Worm (Caenorhabditis elegans): ENCODE data around the gene Y116A8C.37.

The Y116A8C.37 gene

DNA sequence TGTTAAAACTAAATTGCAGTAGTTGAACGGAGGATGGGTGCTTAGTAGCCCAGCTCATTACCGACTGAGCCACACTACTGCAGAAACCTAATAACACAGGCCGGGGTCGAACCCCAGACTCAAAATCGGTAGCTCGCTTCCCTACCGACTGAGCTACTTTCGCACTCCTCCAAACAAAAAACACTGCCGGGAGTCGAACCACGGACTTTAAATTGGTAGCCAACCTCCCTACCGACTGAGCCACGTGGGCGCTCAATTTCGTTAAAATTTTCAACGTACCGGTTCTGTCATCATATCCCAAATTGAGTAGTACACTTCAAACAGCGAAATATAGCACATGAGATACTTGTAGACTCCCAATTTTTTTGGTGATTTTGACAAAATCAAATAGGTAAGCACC, 19.5 kb upstream of the Y116A8C.37 start:
- TF ChIP-seq ahr-1 (tag; optimal IDR thresholded peaks at IDR 0.05), result no peak
- TF ChIP-seq ceh-24 (tag; optimal IDR thresholded peaks at IDR 0.05), result no peak
- no peak for TF ChIP-seq T23F11.4 (GFP tag; optimal IDR thresholded peaks at IDR 0.05)
- no peak for TF ChIP-seq pha-2 (tag; optimal IDR thresholded peaks at IDR 0.05)
- no peak for TF ChIP-seq elt-4 (tag; optimal IDR thresholded peaks at IDR 0.05)
- TF ChIP-seq fax-1 (tag; optimal IDR thresholded peaks at IDR 0.05), result no peak
- TF ChIP-seq F13H6.1 (tag; optimal IDR thresholded peaks at IDR 0.05), result no peak
- no peak for TF ChIP-seq ceh-31 (tag; optimal IDR thresholded peaks at IDR 0.05)
- TF ChIP-seq unc-86 (tag; optimal IDR thresholded peaks at IDR 0.05), result no peak
- no peak for TF ChIP-seq mec-3 (tag; optimal IDR thresholded peaks at IDR 0.05; ENCODE audit: borderline replicate concordance)

DNA sequence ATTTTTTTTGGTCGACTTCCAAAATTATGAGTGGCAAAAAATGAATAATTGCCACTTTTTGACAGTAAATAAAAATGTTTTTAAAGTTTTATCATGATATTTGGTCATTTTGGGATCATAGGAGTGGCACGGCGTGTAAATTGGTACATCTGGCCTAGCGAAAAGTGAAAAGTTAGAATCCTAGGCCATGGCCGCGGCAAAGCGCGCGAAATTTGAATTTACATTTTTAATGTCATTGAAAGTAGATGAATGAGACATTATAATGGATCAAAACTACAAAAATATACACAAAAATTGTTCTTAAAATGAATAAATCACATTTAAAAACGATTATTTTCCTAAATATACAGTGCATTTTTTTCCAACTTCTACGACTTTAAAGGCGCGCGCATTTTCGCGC, 4.4 kb downstream of the Y116A8C.37 start:
- TF ChIP-seq ceh-6 (GFP tag; optimal IDR thresholded peaks at IDR 0.05), result no peak

DNA sequence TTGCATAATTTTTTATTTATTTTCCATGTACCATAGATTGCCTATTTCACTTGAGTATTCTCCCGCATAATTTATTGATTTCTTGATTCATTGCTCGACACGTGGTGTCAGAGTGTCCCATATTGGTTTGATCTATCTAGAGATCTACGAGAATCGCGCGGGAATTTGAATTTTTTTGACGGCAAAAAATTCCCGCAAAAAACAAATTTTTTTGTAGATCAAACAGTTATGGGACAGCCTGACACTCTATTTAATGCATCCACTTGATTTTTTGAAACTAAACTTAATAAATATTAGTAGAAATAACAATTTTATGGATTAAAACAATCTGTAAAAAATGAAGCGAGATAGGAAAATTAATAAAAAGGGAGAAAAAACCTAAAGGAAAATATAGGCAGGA, 5.0 kb downstream of the Y116A8C.37 start:
- TF ChIP-seq F13H6.1 (tag; optimal IDR thresholded peaks at IDR 0.05) (no peak), madf-2 (tag; optimal IDR thresholded peaks at IDR 0.05) (no peak), mec-3 (tag; optimal IDR thresholded peaks at IDR 0.05; ENCODE audit: borderline replicate concordance) (no peak), unc-55 (GFP tag; optimal IDR thresholded peaks at IDR 0.05) (no peak)

DNA sequence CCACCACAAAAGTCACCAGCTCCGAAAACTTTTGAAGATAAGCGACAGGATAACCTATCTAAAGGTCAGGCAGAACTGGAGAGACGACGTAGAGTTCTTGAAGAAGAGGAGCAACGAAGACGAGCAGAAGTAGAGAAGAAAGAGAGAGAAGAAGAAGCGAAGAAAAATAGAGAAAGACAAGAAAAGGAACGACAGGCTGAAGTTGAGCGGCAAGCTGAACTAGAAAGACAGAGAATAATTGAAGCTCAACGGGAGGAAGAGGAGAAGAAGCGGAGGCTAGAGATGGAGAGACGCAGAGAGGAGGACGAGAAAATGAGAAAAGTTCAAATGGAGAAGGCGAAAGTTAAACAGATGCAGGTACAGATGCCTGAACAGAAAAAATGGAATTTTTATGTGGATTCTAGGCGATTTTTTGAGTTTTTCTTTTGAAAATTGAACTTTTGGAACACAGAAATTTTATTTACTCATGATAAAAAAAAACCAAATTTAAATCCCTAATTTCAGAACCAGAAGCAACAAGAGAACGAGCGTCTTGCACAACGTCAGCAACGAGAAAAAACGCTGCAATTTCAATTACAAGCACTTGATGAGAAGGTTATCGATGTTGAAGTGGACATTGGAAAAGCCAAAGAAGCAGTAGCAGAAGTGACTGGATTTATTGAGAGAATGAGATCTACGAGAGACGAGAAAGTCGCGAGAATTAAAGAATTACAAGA, 9.7 kb downstream of the Y116A8C.37 start:
- TF ChIP-seq unc-42 (tag; optimal IDR thresholded peaks at IDR 0.05), result peak; percentile 2
- no peak for TF ChIP-seq rnt-1 (tag; optimal IDR thresholded peaks at IDR 0.05)

DNA sequence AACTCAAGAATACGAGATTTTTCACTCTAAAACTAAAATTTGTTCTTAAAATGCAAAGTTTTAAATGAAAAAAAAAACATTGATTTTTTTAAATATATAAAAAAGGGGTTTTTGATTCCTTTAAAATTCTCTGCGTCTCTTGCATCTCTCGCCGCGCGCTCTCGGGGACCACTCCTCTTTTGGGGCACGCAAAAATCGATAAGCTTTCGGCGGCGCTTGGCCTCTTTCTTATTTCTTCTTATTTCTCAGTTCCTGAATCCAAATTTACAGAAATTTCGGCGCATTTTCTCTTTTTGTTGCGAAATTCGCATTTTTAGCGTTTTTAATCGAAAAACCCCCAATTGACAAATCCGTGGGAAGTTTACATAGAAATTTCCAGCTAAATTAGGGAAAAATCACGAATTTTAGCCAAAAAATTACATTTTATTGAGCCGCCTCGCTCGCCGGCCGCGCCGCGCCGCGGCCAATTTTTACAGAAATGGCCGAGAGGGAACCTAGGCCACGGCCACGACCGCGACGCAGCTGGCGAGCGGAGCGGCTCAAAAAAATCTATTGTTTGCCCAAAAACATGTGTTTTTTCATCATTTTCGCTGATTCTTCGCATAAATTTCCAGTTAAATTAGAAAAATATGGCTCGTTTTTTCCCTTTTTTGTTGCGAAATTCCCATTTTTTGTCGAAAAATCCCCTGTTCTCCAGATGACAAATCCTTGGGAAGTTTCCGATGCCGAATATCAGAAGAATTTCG, 11.8 kb downstream of the Y116A8C.37 start, which contains the start of gene itsn-1:
TSS of gene itsn-1 (plus strand) at position 696 of the 746 bp plus-strand sequence.
- TF ChIP-seq pha-4 (tag; optimal IDR thresholded peaks at IDR 0.05), result no peak
- peak; percentile 93 for TF ChIP-seq ceh-48 (tag; optimal IDR thresholded peaks at IDR 0.05)

DNA sequence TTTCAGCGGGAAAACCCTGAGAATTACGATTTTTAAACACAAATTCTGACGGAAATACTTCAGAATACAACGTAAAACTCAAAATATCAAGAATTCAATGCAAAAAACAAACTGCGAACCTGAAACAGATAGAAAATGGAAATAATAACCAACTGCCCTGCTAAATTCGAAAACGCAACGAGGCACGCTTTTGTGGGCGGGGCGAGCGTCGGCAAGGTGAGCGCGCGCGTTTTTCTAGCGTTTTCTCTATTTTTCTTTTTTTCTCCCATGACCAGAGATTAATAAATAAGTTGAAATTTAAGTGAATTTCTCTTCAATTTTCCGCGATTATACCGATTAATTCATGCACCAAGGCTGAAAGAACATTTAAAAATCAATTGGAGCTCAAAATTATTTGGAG, 12.3 kb downstream of the Y116A8C.37 start, which contains the start of gene uaf-2:
TSS of gene uaf-2 (minus strand) at position 183 of the 400 bp plus-strand sequence.
- no peak for TF ChIP-seq fkh-10 (GFP tag; optimal IDR thresholded peaks at IDR 0.05)
- no peak for TF ChIP-seq lin-11 (tag; optimal IDR thresholded peaks at IDR 0.05)
- peak; percentile 55 for TF ChIP-seq nfya-1 (tag; optimal IDR thresholded peaks at IDR 0.05)
- no peak for TF ChIP-seq tbx-7 (tag; optimal IDR thresholded peaks at IDR 0.05)
- no peak for TF ChIP-seq eyg-1 (tag; optimal IDR thresholded peaks at IDR 0.05)
- peak; percentile 27 for TF ChIP-seq ceh-31 (tag; optimal IDR thresholded peaks at IDR 0.05)
- TF ChIP-seq dve-1 (tag; optimal IDR thresholded peaks at IDR 0.05), result no peak
- no peak for TF ChIP-seq ceh-14 (tag; optimal IDR thresholded peaks at IDR 0.05)
- no peak for TF ChIP-seq ref-2 (tag; optimal IDR thresholded peaks at IDR 0.05)

DNA sequence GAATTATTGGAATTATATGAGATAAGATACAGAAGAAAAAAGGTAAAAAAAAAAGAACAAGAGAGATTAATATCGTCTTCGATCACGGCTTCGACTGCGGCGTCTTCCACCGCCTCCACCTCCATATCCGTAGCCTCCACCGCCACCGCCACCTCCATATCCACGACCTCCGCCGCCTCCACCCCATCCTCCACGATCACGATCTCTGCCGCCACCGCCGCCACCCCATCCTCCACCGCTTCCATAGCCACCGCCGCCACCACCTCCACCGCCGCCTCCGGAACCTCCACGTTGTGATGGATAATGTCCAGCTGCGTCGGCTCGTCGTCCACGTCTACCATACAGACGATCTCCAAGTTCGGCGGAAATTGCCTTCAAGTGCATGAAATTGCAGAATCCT, 14.1 kb downstream of the Y116A8C.37 start:
- TF ChIP-seq nfya-1 (tag; optimal IDR thresholded peaks at IDR 0.05) (no peak), pag-3 (tag; optimal IDR thresholded peaks at IDR 0.05; ENCODE audit: borderline replicate concordance) (no peak), pat-9 (tag; optimal IDR thresholded peaks at IDR 0.05) (no peak), odd-2 (tag; optimal IDR thresholded peaks at IDR 0.05) (no peak), hlh-8 (tag; optimal IDR thresholded peaks at IDR 0.05) (no peak)

All from whole organism, late embryonic.